Worm (Caenorhabditis elegans) whole organism, L4 larva: Measurements from ENCODE around the gene F23A7.3.

ENCODE experiments used
- ama-1 ChIP-seq: fragments of 150-350 bp; optimal IDR thresholded peaks from 2 replicates; lab custom pipeline; 2014; ENCODE audit warnings: inconsistent platforms, mixed read lengths
- ceh-82 ChIP-seq: sonication (generic microtip); optimal IDR thresholded peaks from 2 replicates; lab custom pipeline; 2017; ENCODE audit warnings: missing biosample characterization, missing genetic modification characterization
- hlh-30 ChIP-seq: sonication (generic microtip); optimal IDR thresholded peaks from 2 replicates; lab custom pipeline; 2017; ENCODE audit warnings: antibody characterized with exemption, mild to moderate bottlenecking, missing genetic modification characterization, missing compliant biosample characterization; ENCODE audit not compliant: insufficient read depth
- lin-13 ChIP-seq: fragments of 150-350 bp; optimal IDR thresholded peaks from 2 replicates; lab custom pipeline; 2014; ENCODE audit warnings: missing biosample characterization, missing genetic modification reagents, missing genetic modification characterization
- lir-3 ChIP-seq: sonication (generic microtip); optimal IDR thresholded peaks from 2 replicates; lab custom pipeline; 2016; ENCODE audit warnings: mild to moderate bottlenecking, missing genetic modification characterization, missing compliant biosample characterization
- nhr-237 ChIP-seq: sonication (generic microtip); optimal IDR thresholded peaks from 2 replicates; lab custom pipeline; 2017; ENCODE audit warnings: missing biosample characterization, missing genetic modification characterization
- nhr-77 ChIP-seq: fragments of 150-350 bp; optimal IDR thresholded peaks from 2 replicates; lab custom pipeline; 2014; ENCODE audit warnings: missing biosample characterization, missing genetic modification characterization
- snpc-4 ChIP-seq: fragments of 150-350 bp; optimal IDR thresholded peaks from 2 replicates; lab custom pipeline; 2014; ENCODE audit warnings: missing biosample characterization, missing genetic modification characterization
- vab-7 ChIP-seq: fragments of 200-800 bp; sonication (Bioruptor generic); IDR thresholded peaks from 2 replicates; pipeline ENCODE4 v1.3.6; 2022; ENCODE audit warnings: missing genetic modification reagents, missing genetic modification characterization, missing compliant biosample characterization

DNA sequence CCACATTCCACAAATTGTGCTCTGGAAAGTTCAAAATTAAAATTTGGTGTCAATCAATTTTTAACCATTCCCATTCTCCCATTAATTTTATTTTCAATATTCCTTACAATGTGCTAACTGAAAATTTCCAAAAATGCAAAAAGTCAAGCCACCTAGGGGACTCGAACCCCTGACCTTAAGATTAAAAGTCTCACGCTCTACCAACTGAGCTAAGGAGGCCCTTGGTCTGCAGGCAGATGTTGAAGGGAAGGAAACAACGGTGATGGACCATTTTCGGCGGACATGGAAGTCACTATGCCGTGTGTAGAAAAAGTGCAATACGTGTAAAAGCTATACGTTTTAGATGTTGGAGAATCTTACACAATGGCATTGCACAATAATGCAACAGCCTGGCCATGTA, 2.1 kb upstream of the F23A7.3 start:
- TF ChIP-seq lin-13 (GFP tag; lab: Kevin White, UChicago) (no peak), nhr-77 (tag; lab: Kevin White, UChicago) (no peak), ama-1 (lab: Kevin White, UChicago) (no peak), vab-7 (0 out of 2 replicates have a peak, but pooled peaks have one; percentile 36), nhr-237 (no peak), ceh-82 (tag; lab: Kevin White, UChicago) (no peak), lir-3 (tag; lab: Kevin White, UChicago) (no peak), hlh-30 (tag; lab: Kevin White, UChicago) (no peak), snpc-4 (tag; lab: Kevin White, UChicago) (no peak)
